Fruit fly (Drosophila melanogaster) whole organism, wandering third instar larva: ENCODE results near the gene RecQ4.
A peak's percentile ranks its signal among the peaks of the same experiment; 100 is the strongest.

Source experiments
- CrebA ChIP-seq: fragments of 200-800 bp; sonication (Bioruptor generic); optimal IDR thresholded peaks from 2 replicates; lab custom pipeline; 2016; ENCODE audit warnings: missing biosample characterization, mild to moderate bottlenecking, missing genetic modification characterization, borderline replicate concordance
- HLH106 ChIP-seq: fragments of 200-800 bp; optimal IDR thresholded peaks from 3 replicates; lab custom pipeline; 2019; ENCODE audit warnings: missing biosample characterization, mild to moderate bottlenecking, missing genetic modification characterization, moderate library complexity
- Hnf4 ChIP-seq: fragments of 200-800 bp; sonication (Bioruptor generic); optimal IDR thresholded peaks from 2 replicates; lab custom pipeline; 2016; ENCODE audit warnings: missing biosample characterization, mild to moderate bottlenecking, missing genetic modification characterization
- Hr83 ChIP-seq: fragments of 200-300 bp; sonication (Bioruptor generic); optimal IDR thresholded peaks from 2 replicates; lab custom pipeline; 2016; ENCODE audit warnings: missing biosample characterization, mild to moderate bottlenecking, missing genetic modification characterization, moderate library complexity; ENCODE audit not compliant: poor library complexity, severe bottlenecking
- Myc ChIP-seq: fragments of >200 bp; optimal IDR thresholded peaks from 2 replicates; lab custom pipeline; 2017
- br ChIP-seq: fragments of 200-800 bp; sonication (Bioruptor generic); optimal IDR thresholded peaks from 2 replicates; lab custom pipeline; 2016; ENCODE audit warnings: missing biosample characterization, missing genetic modification characterization
- brk ChIP-seq: fragments of 200-800 bp; sonication (Bioruptor generic); optimal IDR thresholded peaks from 2 replicates; lab custom pipeline; 2016; ENCODE audit warnings: missing biosample characterization, mild to moderate bottlenecking, missing genetic modification characterization
- dmrt93B ChIP-seq: fragments of 200-800 bp; sonication (Bioruptor generic); optimal IDR thresholded peaks from 2 replicates; lab custom pipeline; 2018; ENCODE audit warnings: missing biosample characterization, mild to moderate bottlenecking, missing genetic modification characterization
- foxo ChIP-seq, 2 experiments: fragments of 200-800 bp; sonication (Bioruptor generic); optimal IDR thresholded peaks; 2 replicates in 1 of 2; 3 replicates in 1 of 2; lab custom pipeline; 2016 to 2017; ENCODE audit warnings: missing biosample characterization in 2 of 2, missing genetic modification characterization in 2 of 2
- pan ChIP-seq: fragments of >200 bp; optimal IDR thresholded peaks from 2 replicates; lab custom pipeline; 2017
- psq ChIP-seq: fragments of 200-800 bp; sonication (Bioruptor generic); optimal IDR thresholded peaks from 3 replicates; lab custom pipeline; 2017; ENCODE audit warnings: missing biosample characterization, mild to moderate bottlenecking, missing genetic modification characterization, moderate library complexity
- tai ChIP-seq: sonication (Bioruptor generic); optimal IDR thresholded peaks from 2 replicates; lab custom pipeline; 2016; ENCODE audit warnings: missing biosample characterization, missing genetic modification characterization
- usp ChIP-seq: fragments of >200 bp; optimal IDR thresholded peaks from 2 replicates; lab custom pipeline; 2017; ENCODE audit warnings: missing biosample characterization, missing genetic modification characterization
- woc ChIP-seq: sonication (Bioruptor generic); optimal IDR thresholded peaks from 2 replicates; lab custom pipeline; 2016; ENCODE audit warnings: missing biosample characterization, mild to moderate bottlenecking, missing genetic modification characterization

dm6 chr3L:8121590-8121989 lies 54.2 kb downstream of the RecQ4 start, which contains the start of gene ldbr:
- TF ChIP-seq Myc (lab: Kevin White, UChicago) (no peak), usp (GFP tag; lab: Kevin White, UChicago) (no peak), foxo (GFP tag; optimal IDR thresholded peaks at IDR 0.05; lab: Kevin White, UChicago) (peak in 1 of 2 experiments; percentile 44), br (GFP tag; lab: Kevin White, UChicago) (peak; percentile 3), tai (no peak), pan (lab: Kevin White, UChicago) (no peak), woc (GFP tag; lab: Kevin White, UChicago) (no peak), brk (GFP tag; lab: Kevin White, UChicago) (no peak), HLH106 (no peak), CrebA (GFP tag; lab: Kevin White, UChicago) (no peak), dmrt93B (no peak), Hr83 (no peak), psq (GFP tag; lab: Kevin White, UChicago) (no peak), Hnf4 (GFP tag; lab: Kevin White, UChicago) (no peak)
